Worm (Caenorhabditis elegans) whole organism, late embryonic: Measurements from ENCODE around the gene mtg-1.
A peak's percentile ranks its signal among the peaks of the same experiment; 100 is the strongest.

Experiments used
- C08G9.2 ChIP-seq: sonication (generic microtip); optimal IDR thresholded peaks from 2 replicates; lab custom pipeline; 2016; ENCODE audit warnings: mild to moderate bottlenecking, missing genetic modification characterization, moderate library complexity, missing compliant biosample characterization
- K02D7.2 ChIP-seq: sonication (generic microtip); optimal IDR thresholded peaks from 2 replicates; lab custom pipeline; 2017; ENCODE audit warnings: mild to moderate bottlenecking, missing genetic modification characterization, missing compliant biosample characterization
- ama-1 ChIP-seq: fragments of 150-350 bp; optimal IDR thresholded peaks from 2 replicates; lab custom pipeline; 2014
- ceh-14 ChIP-seq: sonication (generic microtip); optimal IDR thresholded peaks from 2 replicates; lab custom pipeline; 2016; ENCODE audit warnings: missing genotype, missing genetic modification characterization, missing compliant biosample characterization
- ceh-18 ChIP-seq: sonication (generic microtip); optimal IDR thresholded peaks from 2 replicates; lab custom pipeline; 2016; ENCODE audit warnings: missing genetic modification characterization, missing compliant biosample characterization
- ceh-19 ChIP-seq: fragments of 200-800 bp; sonication (Bioruptor generic); optimal IDR thresholded peaks from 2 replicates; lab custom pipeline; 2018; ENCODE audit warnings: mild to moderate bottlenecking, missing genetic modification characterization, missing compliant biosample characterization
- ceh-2 ChIP-seq: sonication (generic microtip); optimal IDR thresholded peaks from 2 replicates; lab custom pipeline; 2016; ENCODE audit warnings: missing genotype, missing genetic modification characterization, missing compliant biosample characterization
- ceh-24 ChIP-seq: sonication (generic microtip); optimal IDR thresholded peaks from 2 replicates; lab custom pipeline; 2016; ENCODE audit warnings: mild to moderate bottlenecking, missing genetic modification characterization, missing compliant biosample characterization
- ceh-45 ChIP-seq: fragments of 200-800 bp; sonication (Bioruptor generic); IDR thresholded peaks from 2 replicates; pipeline ENCODE4 v1.3.6; 2022; ENCODE audit warnings: missing genetic modification reagents, missing genetic modification characterization, missing compliant biosample characterization
- ceh-48 ChIP-seq: sonication (generic microtip); optimal IDR thresholded peaks from 2 replicates; lab custom pipeline; 2016; ENCODE audit warnings: missing genetic modification characterization, inconsistent platforms, missing compliant biosample characterization
- ceh-6 ChIP-seq: fragments of 200-800 bp; sonication (Bioruptor generic); optimal IDR thresholded peaks from 2 replicates; lab custom pipeline; 2018; ENCODE audit warnings: mild to moderate bottlenecking, missing genetic modification characterization, missing compliant biosample characterization
- ceh-9 ChIP-seq: sonication (generic microtip); optimal IDR thresholded peaks from 2 replicates; lab custom pipeline; 2016; ENCODE audit warnings: mild to moderate bottlenecking, missing genetic modification characterization, inconsistent platforms, missing compliant biosample characterization
- che-1 ChIP-seq: sonication (generic microtip); optimal IDR thresholded peaks from 2 replicates; lab custom pipeline; 2016; ENCODE audit warnings: mild to moderate bottlenecking, missing genetic modification characterization, missing compliant biosample characterization
- dve-1 ChIP-seq: sonication (generic microtip); optimal IDR thresholded peaks from 2 replicates; lab custom pipeline; 2017; ENCODE audit warnings: antibody characterized with exemption, mild to moderate bottlenecking, missing genetic modification characterization, missing compliant biosample characterization
- elt-2 ChIP-seq: sonication (generic microtip); optimal IDR thresholded peaks from 2 replicates; lab custom pipeline; 2016; ENCODE audit warnings: missing genetic modification reagents, missing genetic modification characterization, missing compliant biosample characterization
- ets-4 ChIP-seq: sonication (generic microtip); optimal IDR thresholded peaks from 2 replicates; lab custom pipeline; 2016; ENCODE audit warnings: missing genetic modification characterization, missing compliant biosample characterization
- fax-1 ChIP-seq: sonication (generic microtip); optimal IDR thresholded peaks from 2 replicates; lab custom pipeline; 2016; ENCODE audit warnings: missing genotype, missing genetic modification characterization, missing compliant biosample characterization
- gmeb-2 ChIP-seq: sonication (generic microtip); optimal IDR thresholded peaks from 2 replicates; lab custom pipeline; 2016; ENCODE audit warnings: missing genetic modification characterization, inconsistent platforms, missing compliant biosample characterization
- hlh-13 ChIP-seq: fragments of 200-800 bp; sonication (Bioruptor generic); optimal IDR thresholded peaks from 2 replicates; lab custom pipeline; 2018; ENCODE audit warnings: mild to moderate bottlenecking, missing genetic modification characterization, missing compliant biosample characterization
- hlh-15 ChIP-seq: sonication (generic microtip); optimal IDR thresholded peaks from 2 replicates; lab custom pipeline; 2016; ENCODE audit warnings: missing genetic modification characterization, missing compliant biosample characterization
- hlh-30 ChIP-seq: sonication (generic microtip); optimal IDR thresholded peaks from 2 replicates; lab custom pipeline; 2017; ENCODE audit warnings: antibody characterized with exemption, missing genetic modification characterization, missing compliant biosample characterization; ENCODE audit not compliant: insufficient read depth
- hlh-6 ChIP-seq: sonication (generic microtip); optimal IDR thresholded peaks from 2 replicates; lab custom pipeline; 2016; ENCODE audit warnings: missing genotype, missing genetic modification characterization, missing compliant biosample characterization
- lim-6 ChIP-seq: sonication (generic microtip); optimal IDR thresholded peaks from 2 replicates; lab custom pipeline; 2016; ENCODE audit warnings: missing genetic modification characterization, missing compliant biosample characterization
- madf-2 ChIP-seq: sonication (generic microtip); optimal IDR thresholded peaks from 2 replicates; lab custom pipeline; 2017; ENCODE audit warnings: missing genetic modification characterization, missing compliant biosample characterization
- mec-3 ChIP-seq: sonication (generic microtip); optimal IDR thresholded peaks from 2 replicates; lab custom pipeline; 2016; ENCODE audit warnings: borderline replicate concordance, missing genetic modification characterization, missing compliant biosample characterization
- nfya-1 ChIP-seq: sonication (generic microtip); optimal IDR thresholded peaks from 2 replicates; lab custom pipeline; 2017; ENCODE audit warnings: missing genetic modification characterization, mild to moderate bottlenecking, missing compliant biosample characterization, antibody characterized with exemption, moderate library complexity
- nhr-232 ChIP-seq: sonication (generic microtip); optimal IDR thresholded peaks from 2 replicates; lab custom pipeline; 2016; ENCODE audit warnings: missing genetic modification characterization, missing compliant biosample characterization
- pag-3 ChIP-seq: sonication (generic microtip); optimal IDR thresholded peaks from 2 replicates; lab custom pipeline; 2016; ENCODE audit warnings: missing compliant biosample characterization, missing genetic modification characterization, borderline replicate concordance
- pat-9 ChIP-seq: fragments of 200-800 bp; sonication (Bioruptor generic); optimal IDR thresholded peaks from 2 replicates; lab custom pipeline; 2018; ENCODE audit warnings: mild to moderate bottlenecking, missing genetic modification characterization, moderate library complexity, missing compliant biosample characterization
- sox-4 ChIP-seq: sonication (generic microtip); optimal IDR thresholded peaks from 2 replicates; lab custom pipeline; 2017; ENCODE audit warnings: mild to moderate bottlenecking, missing genetic modification characterization, inconsistent platforms, missing compliant biosample characterization
- tbx-7 ChIP-seq: sonication (generic microtip); optimal IDR thresholded peaks from 2 replicates; lab custom pipeline; 2016; ENCODE audit warnings: missing genotype, missing genetic modification characterization, missing compliant biosample characterization
- unc-3 ChIP-seq, 2 experiments: fragments of 200-800 bp in 1 of 2; sonication (Bioruptor generic) in 1 of 2; sonication (generic microtip) in 1 of 2; conservative IDR thresholded peaks in 1 of 2; optimal IDR thresholded peaks in 1 of 2; 2 replicates each; pipeline versions ENCODE4 v1.3.6 to Lab custom; 2016 to 2022; ENCODE audit warnings: missing compliant biosample characterization in 2 of 2, missing genetic modification characterization in 2 of 2, missing genetic modification reagents in 1 of 2
- unc-55 ChIP-seq: sonication (generic microtip); optimal IDR thresholded peaks from 2 replicates; lab custom pipeline; 2017; ENCODE audit warnings: missing biosample characterization, missing genetic modification reagents, missing genetic modification characterization

Gene mtg-1

DNA sequence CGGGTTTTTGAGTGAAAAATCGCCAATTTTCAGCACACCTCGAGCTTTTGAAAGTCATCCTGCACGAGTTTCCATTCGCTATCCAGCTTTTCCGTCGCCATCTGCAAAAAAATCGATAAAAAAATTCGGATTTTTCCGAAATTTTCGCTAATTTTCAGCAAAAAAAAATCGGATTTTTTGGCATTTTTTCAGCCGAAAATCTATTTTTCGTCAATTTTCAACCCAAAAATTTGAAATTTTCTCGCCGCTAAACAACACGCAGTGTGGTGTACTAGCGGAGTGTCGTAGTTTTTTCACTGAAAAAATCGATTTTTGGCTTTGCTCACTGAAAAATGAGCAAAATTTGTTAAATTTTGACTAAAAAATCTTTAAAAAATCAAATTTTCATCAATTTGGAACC lies 15.7 kb upstream of the mtg-1 start, which contains the start of gene tmem-120:
Gene tmem-120 (minus strand): TSS at position 101 of the 400 bp plus-strand sequence.
- TF ChIP-seq gmeb-2 (no peak), hlh-6 (tag; lab: Kevin White, UChicago) (no peak), ceh-24 (tag; lab: Kevin White, UChicago) (no peak)

ce11 chrIII:1519906-1520305 lies 13.7 kb upstream of the mtg-1 start:
- TF ChIP-seq ceh-14 (tag; lab: Kevin White, UChicago) = no peak
- TF ChIP-seq ets-4 (tag; lab: Kevin White, UChicago) = no peak
- TF ChIP-seq ceh-9 = no peak
- TF ChIP-seq lim-6 (tag; lab: Kevin White, UChicago) = no peak
- TF ChIP-seq hlh-6 (tag; lab: Kevin White, UChicago) = no peak
- no peak for TF ChIP-seq hlh-30 (tag; lab: Kevin White, UChicago)
- no peak for TF ChIP-seq elt-2 (tag; lab: Kevin White, UChicago)
- no peak for TF ChIP-seq ama-1
- no peak for TF ChIP-seq mec-3
- TF ChIP-seq ceh-6 (GFP tag; lab: Kevin White, UChicago) = no peak
- no peak for TF ChIP-seq pag-3 (tag; lab: Kevin White, UChicago)
- no peak for TF ChIP-seq ceh-19 (GFP tag; lab: Kevin White, UChicago)
- TF ChIP-seq madf-2 (tag; lab: Kevin White, UChicago) = no peak
- no peak for TF ChIP-seq tbx-7 (tag; lab: Kevin White, UChicago)
- TF ChIP-seq pat-9 = no peak
- no peak for TF ChIP-seq ceh-48 (tag; lab: Kevin White, UChicago)
- no peak for TF ChIP-seq unc-3 (GFP tag; conservative IDR thresholded peaks at IDR 0.05; lab: Robert Waterston, UW)
- TF ChIP-seq unc-3 (tag; optimal IDR thresholded peaks at IDR 0.05; lab: Kevin White, UChicago) = no peak
- no peak for TF ChIP-seq ceh-45 (GFP tag; lab: Robert Waterston, UW)
- TF ChIP-seq, all 69 proteins: peak for 0

ce11 chrIII:1528423-1528822 lies 5.2 kb upstream of the mtg-1 start:
- TF ChIP-seq elt-2 (tag; lab: Kevin White, UChicago) (no peak), ceh-18 (tag; lab: Kevin White, UChicago) (no peak), nhr-232 (tag; lab: Kevin White, UChicago) (no peak), dve-1 (no peak), fax-1 (tag; lab: Kevin White, UChicago) (no peak), K02D7.2 (tag; lab: Kevin White, UChicago) (no peak), gmeb-2 (no peak), hlh-15 (tag; lab: Kevin White, UChicago) (no peak), ceh-9 (no peak), hlh-6 (tag; lab: Kevin White, UChicago) (no peak), sox-4 (tag; lab: Kevin White, UChicago) (no peak), unc-55 (no peak), unc-3 (GFP tag; conservative IDR thresholded peaks at IDR 0.05; lab: Robert Waterston, UW) (no peak), unc-3 (tag; optimal IDR thresholded peaks at IDR 0.05; lab: Kevin White, UChicago) (no peak), tbx-7 (tag; lab: Kevin White, UChicago) (no peak), pat-9 (no peak), ets-4 (tag; lab: Kevin White, UChicago) (no peak), ceh-2 (tag; lab: Kevin White, UChicago) (no peak), nfya-1 (no peak), hlh-13 (no peak)

- no peak for TF ChIP-seq C08G9.2 (tag; lab: Kevin White, UChicago)
- TF ChIP-seq che-1 (tag; lab: Kevin White, UChicago) = peak; percentile 28
- TF ChIP-seq hlh-13 = no peak
Measured at ce11 chrIII:1532777-1533473, 649 bp upstream of the mtg-1 start, which contains the start of gene snf-6. snf-6 (minus strand) TSS chrIII:1532827.
